Worm (Caenorhabditis elegans) whole organism, L3 larva: Measurements from ENCODE around the gene tat-4.

Experiments used
- daf-12 ChIP-seq: fragments of 150-350 bp; optimal IDR thresholded peaks from 2 replicates; lab custom pipeline; 2014; ENCODE audit warnings: missing biosample characterization, missing genetic modification reagents, missing genetic modification characterization
- elt-3 ChIP-seq, 3 experiments: fragments of 150-350 bp in 1 of 3; sonication (generic microtip) in 2 of 3; optimal IDR thresholded peaks; 2 replicates in 2 of 3; 4 replicates in 1 of 3; lab custom pipeline; 2014 to 2017; ENCODE audit warnings: missing biosample characterization in 3 of 3, missing genetic modification characterization in 3 of 3
- eor-1 ChIP-seq, 2 experiments: fragments of 150-350 bp; optimal IDR thresholded peaks; 2 replicates each; lab custom pipeline; 2014 to 2018; ENCODE audit warnings: missing biosample characterization in 2 of 2, missing genetic modification characterization in 2 of 2
- nhr-11 ChIP-seq: fragments of 150-350 bp; optimal IDR thresholded peaks from 2 replicates; lab custom pipeline; 2014; ENCODE audit warnings: missing biosample characterization, missing genetic modification characterization
- nhr-12 ChIP-seq: fragments of 150-350 bp; optimal IDR thresholded peaks from 2 replicates; lab custom pipeline; 2014; ENCODE audit warnings: missing biosample characterization, missing genetic modification characterization
- nhr-237 ChIP-seq: fragments of 150-350 bp; optimal IDR thresholded peaks from 2 replicates; lab custom pipeline; 2014; ENCODE audit warnings: missing biosample characterization, missing genetic modification characterization
- nhr-77 ChIP-seq: fragments of 150-350 bp; optimal IDR thresholded peaks from 2 replicates; lab custom pipeline; 2014; ENCODE audit warnings: missing biosample characterization, missing genetic modification characterization

DNA sequence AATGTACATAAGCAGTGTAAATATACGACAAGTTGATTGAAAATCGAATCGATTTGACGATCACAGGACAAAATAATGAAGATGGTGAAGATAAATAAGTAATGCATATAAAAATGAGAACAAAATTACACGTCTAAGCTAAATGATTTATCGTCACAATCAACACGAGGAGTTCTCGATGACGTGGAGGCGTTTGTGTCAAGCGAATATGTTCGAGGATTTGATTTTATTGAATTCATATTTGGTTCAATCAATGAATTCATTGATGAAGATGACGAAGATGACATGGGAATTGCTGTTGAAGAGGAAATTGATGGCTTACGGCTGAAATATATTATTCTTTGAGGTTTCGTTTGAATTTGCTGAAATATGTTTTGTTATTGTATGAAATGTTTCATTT is 48.4 kb upstream of the tat-4 start, which contains the start of gene nyn-3:
- TF ChIP-seq elt-3 (tag; optimal IDR thresholded peaks at IDR 0.05; lab: Kevin White, UChicago) (no peak), nhr-12 (tag; lab: Kevin White, UChicago) (no peak), daf-12 (tag; lab: Kevin White, UChicago) (no peak), eor-1 (tag; optimal IDR thresholded peaks at IDR 0.05; lab: Kevin White, UChicago) (no peak), nhr-237 (tag; lab: Kevin White, UChicago) (no peak), nhr-77 (tag; lab: Kevin White, UChicago) (no peak), nhr-11 (tag; lab: Kevin White, UChicago) (no peak)
